Worm (Caenorhabditis elegans) whole organism, mixed stage, embryonic: ENCODE data around the gene Y54F10BM.20.

ENCODE experiments used
- M03D4.4 ChIP-seq: sonication (generic microtip); optimal IDR thresholded peaks from 2 replicates; lab custom pipeline; 2017; ENCODE audit warnings: mild to moderate bottlenecking, missing genetic modification characterization, missing compliant biosample characterization
- blmp-1 ChIP-seq: fragments of 150-350 bp; optimal IDR thresholded peaks from 2 replicates; lab custom pipeline; 2014; ENCODE audit warnings: missing biosample characterization, missing genetic modification characterization
- ceh-39 ChIP-seq: fragments of 150-350 bp; optimal IDR thresholded peaks from 2 replicates; lab custom pipeline; 2014; ENCODE audit warnings: missing biosample characterization, missing genetic modification characterization
- ceh-43 ChIP-seq: fragments of 200-800 bp; sonication (Bioruptor generic); optimal IDR thresholded peaks from 2 replicates; lab custom pipeline; 2018; ENCODE audit warnings: mild to moderate bottlenecking, missing genetic modification characterization, moderate library complexity, missing compliant biosample characterization
- ces-1 ChIP-seq: fragments of 150-350 bp; optimal IDR thresholded peaks from 2 replicates; lab custom pipeline; 2014; ENCODE audit warnings: missing biosample characterization, missing genetic modification reagents, missing genetic modification characterization
- cnd-1 ChIP-seq: fragments of 200-800 bp; sonication (Bioruptor generic); optimal IDR thresholded peaks from 2 replicates; lab custom pipeline; 2018; ENCODE audit warnings: mild to moderate bottlenecking, missing genetic modification characterization, missing compliant biosample characterization
- drap-1 ChIP-seq: fragments of 200-800 bp; sonication (Bioruptor generic); optimal IDR thresholded peaks from 3 replicates; lab custom pipeline; 2018; ENCODE audit warnings: mild to moderate bottlenecking, missing genetic modification characterization, missing compliant biosample characterization
- elt-1 ChIP-seq: sonication (generic microtip); optimal IDR thresholded peaks from 2 replicates; lab custom pipeline; 2017; ENCODE audit warnings: missing genetic modification characterization, mild to moderate bottlenecking, missing compliant biosample characterization, antibody characterized with exemption, moderate library complexity, borderline replicate concordance; ENCODE audit not compliant: insufficient read depth
- elt-3 ChIP-seq: fragments of 150-350 bp; optimal IDR thresholded peaks from 2 replicates; lab custom pipeline; 2014; ENCODE audit warnings: missing biosample characterization, missing genetic modification characterization
- hlh-1 ChIP-seq: fragments of 150-350 bp; optimal IDR thresholded peaks from 2 replicates; lab custom pipeline; 2014; ENCODE audit warnings: missing biosample characterization, missing genetic modification reagents, missing genetic modification characterization
- lin-13 ChIP-seq: fragments of 150-350 bp; optimal IDR thresholded peaks from 2 replicates; lab custom pipeline; 2014; ENCODE audit warnings: missing biosample characterization, missing genetic modification characterization
- lin-32 ChIP-seq: fragments of 200-800 bp; sonication (Bioruptor generic); optimal IDR thresholded peaks from 2 replicates; lab custom pipeline; 2018; ENCODE audit warnings: mild to moderate bottlenecking, missing genetic modification characterization, missing compliant biosample characterization
- lsy-2 ChIP-seq: fragments of 150-350 bp; optimal IDR thresholded peaks from 2 replicates; lab custom pipeline; 2014; ENCODE audit warnings: missing biosample characterization, missing genetic modification characterization
- mab-5 ChIP-seq: fragments of 150-350 bp; optimal IDR thresholded peaks from 2 replicates; lab custom pipeline; 2014; ENCODE audit warnings: missing biosample characterization, missing genetic modification characterization
- mep-1 ChIP-seq: fragments of 150-350 bp; optimal IDR thresholded peaks from 2 replicates; lab custom pipeline; 2017; ENCODE audit warnings: missing biosample characterization, missing genetic modification reagents, missing genetic modification characterization, inconsistent platforms
- mls-2 ChIP-seq: sonication (generic microtip); optimal IDR thresholded peaks from 2 replicates; lab custom pipeline; 2016; ENCODE audit warnings: mild to moderate bottlenecking, missing genetic modification characterization, moderate library complexity, missing compliant biosample characterization
- nhr-2 ChIP-seq: fragments of 150-350 bp; optimal IDR thresholded peaks from 2 replicates; lab custom pipeline; 2014; ENCODE audit warnings: missing biosample characterization, missing genetic modification characterization
- nhr-237 ChIP-seq: fragments of 150-350 bp; optimal IDR thresholded peaks from 2 replicates; lab custom pipeline; 2014; ENCODE audit warnings: missing biosample characterization, missing genetic modification characterization
- nhr-28 ChIP-seq: fragments of 150-350 bp; optimal IDR thresholded peaks from 2 replicates; lab custom pipeline; 2014; ENCODE audit warnings: missing biosample characterization, missing genetic modification characterization
- nhr-76 ChIP-seq: sonication (generic microtip); optimal IDR thresholded peaks from 2 replicates; lab custom pipeline; 2017; ENCODE audit warnings: missing biosample characterization, missing genetic modification characterization
- sem-2 ChIP-seq: fragments of 200-800 bp; sonication (Bioruptor generic); optimal IDR thresholded peaks from 2 replicates; lab custom pipeline; 2018; ENCODE audit warnings: mild to moderate bottlenecking, missing genetic modification characterization, missing compliant biosample characterization
- snpc-4 ChIP-seq: fragments of 150-350 bp; optimal IDR thresholded peaks from 2 replicates; lab custom pipeline; 2014; ENCODE audit warnings: missing biosample characterization, missing genetic modification characterization
- sptf-1 ChIP-seq: sonication (generic microtip); optimal IDR thresholded peaks from 2 replicates; lab custom pipeline; 2017; ENCODE audit warnings: mild to moderate bottlenecking, missing genetic modification characterization, moderate library complexity, missing compliant biosample characterization
- tbx-8 ChIP-seq: fragments of 200-800 bp; sonication (Bioruptor generic); optimal IDR thresholded peaks from 2 replicates; lab custom pipeline; 2018; ENCODE audit warnings: mild to moderate bottlenecking, missing genetic modification characterization, moderate library complexity, missing compliant biosample characterization
- unc-120 ChIP-seq: sonication (generic microtip); optimal IDR thresholded peaks from 2 replicates; lab custom pipeline; 2017; ENCODE audit warnings: missing genetic modification characterization, missing compliant biosample characterization; ENCODE audit not compliant: poor library complexity, severe bottlenecking
- unc-39 ChIP-seq: fragments of 150-350 bp; optimal IDR thresholded peaks from 2 replicates; lab custom pipeline; 2014; ENCODE audit warnings: missing biosample characterization, missing genetic modification characterization
- unc-62 ChIP-seq: fragments of 150-350 bp; optimal IDR thresholded peaks from 2 replicates; lab custom pipeline; 2014; ENCODE audit warnings: missing biosample characterization, missing genetic modification reagents, missing genetic modification characterization
- zip-8 ChIP-seq: fragments of 150-350 bp; optimal IDR thresholded peaks from 2 replicates; lab custom pipeline; 2014; ENCODE audit warnings: missing biosample characterization, missing genetic modification characterization
- ztf-11 ChIP-seq: fragments of 150-350 bp; optimal IDR thresholded peaks from 2 replicates; lab custom pipeline; 2014; ENCODE audit warnings: missing biosample characterization, missing genetic modification characterization

Gene Y54F10BM.20

DNA sequence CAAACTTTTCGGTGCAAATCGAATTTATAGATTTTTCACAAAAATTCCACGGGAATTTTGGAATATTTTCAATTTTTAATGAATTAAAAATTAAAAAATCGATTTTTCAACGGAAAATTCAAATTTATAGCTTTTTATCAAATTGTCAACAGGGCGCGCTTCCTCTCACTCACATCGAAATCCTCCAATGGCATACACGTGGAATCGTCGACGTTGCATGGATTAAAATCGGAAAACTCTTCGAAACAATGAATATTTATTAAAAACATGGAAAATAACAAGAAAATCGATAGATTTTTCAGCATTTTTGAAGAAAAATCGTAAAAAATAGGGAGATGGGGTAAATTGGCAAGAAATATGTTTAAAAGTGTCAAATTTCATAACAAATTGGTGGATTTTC, 21.3 kb downstream of the Y54F10BM.20 start, which contains the start of gene Y54F10BM.12:
TSS of gene Y54F10BM.12 (minus strand) at position 344 of the 400 bp plus-strand sequence.
- TF ChIP-seq lsy-2 (tag; lab: Kevin White, UChicago) = no peak

DNA sequence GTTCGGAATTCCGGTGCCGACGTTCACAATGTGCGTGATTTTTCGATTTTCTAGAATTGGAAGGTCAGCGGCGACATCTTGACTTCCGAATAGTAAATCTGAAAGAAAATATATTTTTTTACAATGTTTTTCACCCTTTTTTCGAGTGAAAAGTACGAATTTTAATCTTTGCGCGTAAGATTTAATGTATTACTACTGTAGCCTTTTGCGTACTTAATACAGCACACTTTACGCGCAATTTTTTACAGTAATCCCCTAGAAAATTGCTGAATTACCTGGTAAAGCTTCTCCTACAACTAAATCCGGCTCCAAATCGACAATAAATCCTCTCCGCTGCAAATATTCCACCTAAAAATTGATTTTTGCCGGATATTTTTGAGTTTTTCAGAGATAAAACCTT, 22.3 kb downstream of the Y54F10BM.20 start:
- TF ChIP-seq unc-62 (GFP tag; lab: Kevin White, UChicago) = no peak
- no peak for TF ChIP-seq nhr-2
- TF ChIP-seq drap-1 (GFP tag; lab: Kevin White, UChicago) = no peak
- TF ChIP-seq mab-5 (tag; lab: Kevin White, UChicago) = no peak
- TF ChIP-seq unc-120 (tag; lab: Kevin White, UChicago) = no peak
- TF ChIP-seq mls-2 (tag; lab: Kevin White, UChicago) = no peak
- TF ChIP-seq ceh-39 (tag; lab: Kevin White, UChicago) = no peak
- no peak for TF ChIP-seq elt-1 (tag; lab: Kevin White, UChicago)
- TF ChIP-seq, all 35 proteins: peak for 0

DNA sequence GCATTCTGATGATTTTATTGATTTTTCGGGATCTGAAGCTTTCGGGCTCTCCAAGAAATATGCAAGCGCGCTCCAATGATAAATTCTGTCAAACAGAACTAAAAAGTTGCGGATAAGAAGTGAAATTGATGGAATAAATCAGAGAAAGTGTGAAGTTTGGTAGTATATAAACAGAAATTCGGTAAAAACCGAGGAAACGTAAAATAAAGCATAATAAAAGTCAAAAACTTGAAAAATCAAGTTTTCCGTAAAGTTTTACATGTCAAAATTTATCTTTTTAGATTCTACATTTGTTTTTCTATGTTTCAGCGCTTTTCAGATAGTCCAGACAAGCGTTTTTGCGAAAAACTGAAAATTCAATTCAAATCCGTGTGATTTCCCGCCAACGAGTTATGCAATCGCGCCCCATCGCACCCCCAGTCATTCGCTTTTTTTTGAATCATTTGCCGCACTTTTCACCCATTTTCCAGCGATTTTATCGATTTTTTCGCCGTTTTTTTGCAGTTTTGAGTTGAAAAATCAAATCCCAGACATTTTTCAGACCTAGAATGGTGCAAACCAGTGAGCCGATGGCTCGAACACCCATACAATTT, 23.1 kb downstream of the Y54F10BM.20 start, which contains the start of the genes Y54F10BM.13 and ppm-1.D:
TSS of gene Y54F10BM.13 (minus strand) at position 51 of the 593 bp plus-strand sequence.
TSS of gene ppm-1.D (plus strand) at position 540 of the 593 bp plus-strand sequence.
- TF ChIP-seq lsy-2 (tag; lab: Kevin White, UChicago) = peak; percentile 44
- TF ChIP-seq sptf-1 = peak; percentile 28
- TF ChIP-seq tbx-8 (GFP tag; lab: Kevin White, UChicago) = no peak

DNA sequence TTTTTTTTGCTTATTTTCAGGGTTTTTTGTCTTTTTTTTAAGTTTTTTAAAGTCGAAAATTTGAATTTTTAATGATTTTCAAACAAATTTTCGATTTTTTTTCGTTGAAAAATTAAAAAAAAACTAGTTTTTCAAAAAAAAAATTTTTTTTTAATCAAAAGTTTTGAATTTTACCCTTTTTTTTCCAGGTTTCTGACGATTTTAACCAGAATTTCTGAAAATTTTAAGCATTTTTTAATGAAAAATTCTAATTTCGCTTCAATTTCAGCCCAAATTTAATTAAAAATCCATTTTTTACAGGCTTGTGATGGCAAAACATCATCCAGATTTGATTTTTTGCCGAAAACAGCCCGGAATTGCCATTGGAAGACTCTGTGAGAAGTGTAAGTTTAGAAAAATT, 35.2 kb downstream of the Y54F10BM.20 start, which contains the start of gene phf-5:
TSS of gene phf-5 (plus strand) at position 301 of the 400 bp plus-strand sequence.
- TF ChIP-seq mab-5 (tag; lab: Kevin White, UChicago) (no peak), nhr-76 (tag; lab: Kevin White, UChicago) (no peak), tbx-8 (GFP tag; lab: Kevin White, UChicago) (no peak), hlh-1 (no peak), mls-2 (tag; lab: Kevin White, UChicago) (no peak), nhr-237 (tag; lab: Kevin White, UChicago) (no peak), unc-39 (tag; lab: Kevin White, UChicago) (no peak), blmp-1 (tag; lab: Kevin White, UChicago) (no peak), mep-1 (tag; lab: Kevin White, UChicago) (no peak), ceh-43 (no peak), drap-1 (GFP tag; lab: Kevin White, UChicago) (no peak), lin-32 (GFP tag; lab: Kevin White, UChicago) (no peak), ztf-11 (tag; lab: Kevin White, UChicago) (no peak), sem-2 (GFP tag; lab: Kevin White, UChicago) (no peak), elt-3 (no peak), unc-62 (GFP tag; lab: Kevin White, UChicago) (no peak), ces-1 (no peak)

DNA sequence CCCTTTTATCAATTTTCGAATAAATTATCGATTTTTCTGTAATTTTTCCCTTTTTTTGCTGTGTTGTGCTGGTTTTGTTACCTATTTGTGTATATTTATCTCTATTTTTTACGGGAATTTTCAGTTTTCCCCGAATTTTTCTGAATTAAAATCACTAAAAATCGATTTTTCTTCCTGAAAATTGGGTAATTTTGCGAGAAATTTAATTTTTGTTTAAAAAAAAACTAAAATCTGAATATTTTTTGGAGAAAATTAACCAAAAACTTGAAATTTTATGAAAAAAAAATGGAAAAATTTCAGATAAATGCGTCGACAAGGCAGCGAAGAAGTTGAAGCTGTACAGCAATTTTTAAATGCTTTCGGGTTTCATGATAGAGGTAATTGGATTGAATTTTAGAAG, 39.2 kb downstream of the Y54F10BM.20 start, which contains the start of gene gip-1:
TSS of gene gip-1 (plus strand) at position 301 of the 400 bp plus-strand sequence.
- no peak for TF ChIP-seq nhr-28 (tag; lab: Kevin White, UChicago)
- TF ChIP-seq ces-1 = no peak
- no peak for TF ChIP-seq cnd-1 (tag; lab: Kevin White, UChicago)
- no peak for TF ChIP-seq sptf-1
- TF ChIP-seq elt-3 = no peak
- TF ChIP-seq lin-13 (tag; lab: Kevin White, UChicago) = no peak
- no peak for TF ChIP-seq mab-5 (tag; lab: Kevin White, UChicago)
- TF ChIP-seq sem-2 (GFP tag; lab: Kevin White, UChicago) = no peak
- TF ChIP-seq blmp-1 (tag; lab: Kevin White, UChicago) = no peak
- TF ChIP-seq lin-32 (GFP tag; lab: Kevin White, UChicago) = no peak
- TF ChIP-seq tbx-8 (GFP tag; lab: Kevin White, UChicago) = no peak
- no peak for TF ChIP-seq snpc-4
- no peak for TF ChIP-seq zip-8
- no peak for TF ChIP-seq unc-62 (GFP tag; lab: Kevin White, UChicago)

DNA sequence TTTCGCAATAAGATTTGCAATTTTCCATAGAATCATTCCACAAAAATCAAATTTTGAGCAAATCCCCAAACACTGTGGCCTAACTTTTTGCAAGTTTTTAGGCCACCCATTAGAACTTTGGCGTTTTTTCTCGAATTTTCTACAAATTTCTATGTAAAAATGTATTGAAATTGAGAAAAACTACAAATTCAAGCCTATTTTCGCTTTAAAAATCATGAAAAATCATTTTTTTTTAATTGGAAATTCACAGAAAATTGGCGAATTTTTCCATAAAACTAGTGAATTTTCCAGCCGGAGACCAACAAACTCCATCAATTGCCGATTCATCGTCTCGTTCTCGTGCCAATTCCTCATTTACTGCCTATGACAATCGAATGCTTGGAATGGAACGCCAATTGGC, 41.9 kb downstream of the Y54F10BM.20 start:
- no peak for TF ChIP-seq blmp-1 (tag; lab: Kevin White, UChicago)
- TF ChIP-seq M03D4.4 = no peak
